Worm (Caenorhabditis elegans) whole organism, L1 larva: ENCODE measurements around the gene eif-2A.

Experiments used
- F16B12.6 ChIP-seq: fragments of 150-350 bp; optimal IDR thresholded peaks from 2 replicates; lab custom pipeline; 2014; ENCODE audit warnings: missing biosample characterization, missing genetic modification characterization
- aha-1 ChIP-seq: fragments of 150-350 bp; optimal IDR thresholded peaks from 2 replicates; lab custom pipeline; 2014; ENCODE audit warnings: missing biosample characterization, missing genetic modification characterization
- ceh-8 ChIP-seq: fragments of 200-800 bp; sonication (Bioruptor generic); optimal IDR thresholded peaks from 2 replicates; lab custom pipeline; 2018; ENCODE audit warnings: mild to moderate bottlenecking, missing genetic modification characterization, moderate library complexity, missing compliant biosample characterization
- ceh-90 ChIP-seq: sonication (generic microtip); optimal IDR thresholded peaks from 2 replicates; lab custom pipeline; 2016; ENCODE audit warnings: missing genetic modification characterization, missing compliant biosample characterization
- ces-1 ChIP-seq: fragments of 150-350 bp; optimal IDR thresholded peaks from 2 replicates; lab custom pipeline; 2014; ENCODE audit warnings: missing biosample characterization, missing genetic modification reagents, missing genetic modification characterization
- dpl-1 ChIP-seq, 3 experiments: fragments of 150-350 bp in 2 of 3; sonication (generic microtip) in 1 of 3; optimal IDR thresholded peaks; 2 replicates each; lab custom pipeline; 2014 to 2017; ENCODE audit warnings: missing biosample characterization in 3 of 3, missing genetic modification characterization in 3 of 3, missing genetic modification reagents in 3 of 3
- dsc-1 ChIP-seq: sonication (generic microtip); optimal IDR thresholded peaks from 2 replicates; lab custom pipeline; 2016; ENCODE audit warnings: mild to moderate bottlenecking, missing genetic modification characterization, missing compliant biosample characterization
- efl-1 ChIP-seq, 4 experiments: fragments of 150-350 bp; optimal IDR thresholded peaks in 3 of 4; peaks in 1 of 4; 1 replicate in 1 of 4; 2 replicates in 3 of 4; lab custom pipeline; 2014; ENCODE audit warnings: missing biosample characterization in 2 of 4, missing genetic modification characterization in 2 of 4, missing genetic modification reagents in 2 of 4
- efl-3 ChIP-seq: fragments of 200-800 bp; sonication (Bioruptor generic); optimal IDR thresholded peaks from 2 replicates; lab custom pipeline; 2018; ENCODE audit warnings: mild to moderate bottlenecking, missing genetic modification characterization, missing compliant biosample characterization
- ets-5 ChIP-seq: fragments of 200-800 bp; sonication (Bioruptor generic); IDR thresholded peaks from 2 replicates; pipeline ENCODE4 v1.3.6; 2022; ENCODE audit warnings: missing genetic modification characterization, missing compliant biosample characterization
- fkh-10 ChIP-seq: sonication (generic microtip); optimal IDR thresholded peaks from 2 replicates; lab custom pipeline; 2017; ENCODE audit warnings: missing biosample characterization, missing genetic modification reagents, missing genetic modification characterization
- grh-1 ChIP-seq: fragments of 200-800 bp; sonication (Bioruptor generic); IDR thresholded peaks from 2 replicates; pipeline ENCODE4 v1.3.6; 2022; ENCODE audit warnings: missing genetic modification reagents, missing genetic modification characterization, missing compliant biosample characterization
- hlh-4 ChIP-seq: sonication (generic microtip); optimal IDR thresholded peaks from 2 replicates; lab custom pipeline; 2016; ENCODE audit warnings: mild to moderate bottlenecking, missing genetic modification characterization, missing compliant biosample characterization
- hpl-2 ChIP-seq: fragments of 150-350 bp; optimal IDR thresholded peaks from 2 replicates; lab custom pipeline; 2014; ENCODE audit warnings: missing biosample characterization, missing genetic modification reagents, missing genetic modification characterization
- lin-35 ChIP-seq, 2 experiments: fragments of 150-350 bp; optimal IDR thresholded peaks; 2 replicates each; lab custom pipeline; 2014; ENCODE audit warnings: missing biosample characterization in 2 of 2, missing genetic modification characterization in 2 of 2, missing genetic modification reagents in 2 of 2
- lin-39 ChIP-seq: fragments of 150-350 bp; optimal IDR thresholded peaks from 2 replicates; lab custom pipeline; 2014; ENCODE audit warnings: missing biosample characterization, missing genetic modification reagents, missing genetic modification characterization
- lir-3 ChIP-seq: sonication (generic microtip); optimal IDR thresholded peaks from 2 replicates; lab custom pipeline; 2016; ENCODE audit warnings: mild to moderate bottlenecking, missing genetic modification characterization, moderate library complexity, missing compliant biosample characterization; ENCODE audit not compliant: poor library complexity
- mab-9 ChIP-seq: fragments of 200-800 bp; sonication (Bioruptor generic); IDR thresholded peaks from 2 replicates; pipeline ENCODE4 v1.3.6; 2022; ENCODE audit warnings: missing genetic modification reagents, missing genetic modification characterization, missing compliant biosample characterization
- mdl-1 ChIP-seq, 2 experiments: fragments of 150-350 bp; optimal IDR thresholded peaks; 2 replicates each; lab custom pipeline; 2014 to 2017; ENCODE audit warnings: missing biosample characterization in 2 of 2, missing genetic modification characterization in 2 of 2, inconsistent platforms in 1 of 2
- mep-1 ChIP-seq: fragments of 150-350 bp; optimal IDR thresholded peaks from 2 replicates; lab custom pipeline; 2014; ENCODE audit warnings: missing biosample characterization, missing genetic modification characterization
- nhr-12 ChIP-seq: sonication (generic microtip); optimal IDR thresholded peaks from 2 replicates; lab custom pipeline; 2017; ENCODE audit warnings: missing biosample characterization, missing genetic modification characterization
- nhr-19 ChIP-seq: fragments of 200-800 bp; sonication (Bioruptor generic); conservative IDR thresholded peaks from 2 replicates; pipeline ENCODE4 v1.3.6; 2022; ENCODE audit warnings: missing genetic modification characterization, missing compliant biosample characterization
- nhr-20 ChIP-seq: sonication (generic microtip); optimal IDR thresholded peaks from 2 replicates; lab custom pipeline; 2016; ENCODE audit warnings: mild to moderate bottlenecking, missing genetic modification characterization, missing compliant biosample characterization
- nhr-237 ChIP-seq: fragments of 150-350 bp; optimal IDR thresholded peaks from 2 replicates; lab custom pipeline; 2014; ENCODE audit warnings: missing biosample characterization, missing genetic modification characterization
- nhr-28 ChIP-seq: fragments of 150-350 bp; optimal IDR thresholded peaks from 2 replicates; lab custom pipeline; 2014; ENCODE audit warnings: missing biosample characterization, missing genetic modification characterization
- nhr-71 ChIP-seq: sonication (generic microtip); optimal IDR thresholded peaks from 2 replicates; lab custom pipeline; 2016; ENCODE audit warnings: mild to moderate bottlenecking, missing genetic modification characterization, moderate library complexity, missing compliant biosample characterization
- nhr-84 ChIP-seq: sonication (generic microtip); optimal IDR thresholded peaks from 2 replicates; lab custom pipeline; 2017; ENCODE audit warnings: missing biosample characterization, missing genetic modification characterization
- pag-3 ChIP-seq: sonication (generic microtip); optimal IDR thresholded peaks from 2 replicates; lab custom pipeline; 2017; ENCODE audit warnings: missing genetic modification characterization, mild to moderate bottlenecking, missing compliant biosample characterization, antibody characterized with exemption, borderline replicate concordance; ENCODE audit not compliant: insufficient read depth
- pax-3 ChIP-seq: fragments of 200-800 bp; sonication (Bioruptor generic); optimal IDR thresholded peaks from 2 replicates; lab custom pipeline; 2018; ENCODE audit warnings: mild to moderate bottlenecking, missing genetic modification characterization, moderate library complexity, missing compliant biosample characterization
- pqm-1 ChIP-seq: sonication (generic microtip); optimal IDR thresholded peaks from 3 replicates; lab custom pipeline; 2017; ENCODE audit warnings: missing biosample characterization, missing genetic modification characterization
- rnt-1 ChIP-seq: sonication (generic microtip); optimal IDR thresholded peaks from 2 replicates; lab custom pipeline; 2016; ENCODE audit warnings: mild to moderate bottlenecking, missing genetic modification characterization, moderate library complexity, missing compliant biosample characterization
- snpc-4 ChIP-seq: fragments of 150-350 bp; optimal IDR thresholded peaks from 2 replicates; lab custom pipeline; 2014; ENCODE audit warnings: missing biosample characterization, missing genetic modification characterization
- tbx-2 ChIP-seq: sonication (generic microtip); optimal IDR thresholded peaks from 2 replicates; lab custom pipeline; 2016; ENCODE audit warnings: missing genetic modification characterization, missing compliant biosample characterization
- tlp-1 ChIP-seq: fragments of 150-350 bp; optimal IDR thresholded peaks from 2 replicates; lab custom pipeline; 2014; ENCODE audit warnings: missing biosample characterization, missing genetic modification characterization
- unc-130 ChIP-seq: fragments of 150-350 bp; optimal IDR thresholded peaks from 2 replicates; lab custom pipeline; 2017; ENCODE audit warnings: missing biosample characterization, missing genetic modification characterization, inconsistent platforms
- unc-62 ChIP-seq: fragments of 150-350 bp; optimal IDR thresholded peaks from 2 replicates; lab custom pipeline; 2014; ENCODE audit warnings: missing biosample characterization, missing genetic modification reagents, missing genetic modification characterization
- unc-86 ChIP-seq: sonication (generic microtip); optimal IDR thresholded peaks from 2 replicates; lab custom pipeline; 2016; ENCODE audit warnings: missing genetic modification characterization, missing compliant biosample characterization
- unc-98 ChIP-seq: fragments of 200-800 bp; sonication (Bioruptor generic); IDR thresholded peaks from 2 replicates; pipeline ENCODE4 v1.3.6; 2022; ENCODE audit warnings: missing genetic modification characterization, missing compliant biosample characterization
- vab-15 ChIP-seq: sonication (generic microtip); optimal IDR thresholded peaks from 2 replicates; lab custom pipeline; 2017; ENCODE audit warnings: missing genotype, mild to moderate bottlenecking, missing genetic modification characterization, missing compliant biosample characterization
- zag-1 ChIP-seq: fragments of 150-350 bp; optimal IDR thresholded peaks from 2 replicates; lab custom pipeline; 2014; ENCODE audit warnings: missing biosample characterization, missing genetic modification characterization
- zip-4 ChIP-seq: fragments of 200-800 bp; sonication (Bioruptor generic); optimal IDR thresholded peaks from 2 replicates; lab custom pipeline; 2018; ENCODE audit warnings: mild to moderate bottlenecking, missing genetic modification characterization, moderate library complexity, missing compliant biosample characterization
- ztf-11 ChIP-seq, 2 experiments: sonication (generic microtip); optimal IDR thresholded peaks; 2 replicates each; lab custom pipeline; 2016 to 2017; ENCODE audit warnings: missing genetic modification characterization in 2 of 2, missing biosample characterization in 1 of 2, missing compliant biosample characterization in 1 of 2

The eif-2A gene

ce11 chrII:10388041-10388706 is 28.4 kb upstream of the eif-2A start (continued):
- TF ChIP-seq vab-15 (tag; lab: Kevin White, UChicago) (no peak), mep-1 (tag; lab: Kevin White, UChicago) (peak; percentile 73), lin-39 (tag; lab: Kevin White, UChicago) (no peak), nhr-19 (GFP tag; lab: Robert Waterston, UW) (peak; percentile 82), unc-86 (tag; lab: Kevin White, UChicago) (peak; percentile 66), tlp-1 (tag; lab: Kevin White, UChicago) (no peak), pag-3 (no peak), nhr-84 (tag; lab: Kevin White, UChicago) (no peak), ces-1 (GFP tag; lab: Kevin White, UChicago) (no peak), zip-4 (GFP tag; lab: Kevin White, UChicago) (peak; percentile 19), rnt-1 (tag; lab: Kevin White, UChicago) (peak; percentile 73), ceh-8 (GFP tag; lab: Kevin White, UChicago) (no peak), lir-3 (peak; percentile 65), fkh-10 (GFP tag; lab: Kevin White, UChicago) (no peak), tbx-2 (tag; lab: Kevin White, UChicago) (peak; percentile 69), lin-35 (GFP tag; optimal IDR thresholded peaks at IDR 0.05; lab: Kevin White, UChicago) (peak; percentile 57 to 76), zag-1 (tag; lab: Kevin White, UChicago) (no peak), snpc-4 (tag; lab: Kevin White, UChicago) (peak; percentile 38), unc-62 (GFP tag; lab: Kevin White, UChicago) (no peak), aha-1 (tag; lab: Kevin White, UChicago) (no peak), nhr-237 (no peak), grh-1 (GFP tag; lab: Robert Waterston, UW) (peak; percentile 57; the same call in 1 of the 2 replicates), nhr-12 (tag; lab: Kevin White, UChicago) (no peak), nhr-28 (no peak), pqm-1 (no peak), pax-3 (tag; lab: Kevin White, UChicago) (peak; percentile 54), dpl-1 (GFP tag; optimal IDR thresholded peaks at IDR 0.05; lab: Kevin White, UChicago) (peak; percentile 55 to 72 (median 69)), unc-98 (no peak), efl-1 (optimal IDR thresholded peaks at IDR 0.05; lab: Kevin White, UChicago) (peak; percentile 45 to 73), efl-1 (GFP tag; optimal IDR thresholded peaks at IDR 0.05 in 1 of 2; lab: Kevin White, UChicago) (peak; percentile 66 to 96), hpl-2 (no peak), mdl-1 (tag; optimal IDR thresholded peaks at IDR 0.05; lab: Kevin White, UChicago) (peak in 1 of 2 experiments; percentile 44), F16B12.6 (tag; lab: Kevin White, UChicago) (no peak), nhr-20 (tag; lab: Kevin White, UChicago) (peak; percentile 81), ceh-90 (tag; lab: Kevin White, UChicago) (no peak), ztf-11 (tag; optimal IDR thresholded peaks at IDR 0.05; lab: Kevin White, UChicago) (peak in 1 of 2 experiments; percentile 42), unc-130 (peak; percentile 46), nhr-71 (peak; percentile 86), mab-9 (GFP tag; lab: Robert Waterston, UW) (peak; percentile 51; the same call in 1 of the 2 replicates), dsc-1 (tag; lab: Kevin White, UChicago) (peak; percentile 73), efl-3 (GFP tag; lab: Kevin White, UChicago) (no peak), hlh-4 (tag; lab: Kevin White, UChicago) (no peak), ets-5 (GFP tag; lab: Robert Waterston, UW) (no peak)
